Worm (Caenorhabditis elegans): Measurements from ENCODE around the gene insc-1.

DNA sequence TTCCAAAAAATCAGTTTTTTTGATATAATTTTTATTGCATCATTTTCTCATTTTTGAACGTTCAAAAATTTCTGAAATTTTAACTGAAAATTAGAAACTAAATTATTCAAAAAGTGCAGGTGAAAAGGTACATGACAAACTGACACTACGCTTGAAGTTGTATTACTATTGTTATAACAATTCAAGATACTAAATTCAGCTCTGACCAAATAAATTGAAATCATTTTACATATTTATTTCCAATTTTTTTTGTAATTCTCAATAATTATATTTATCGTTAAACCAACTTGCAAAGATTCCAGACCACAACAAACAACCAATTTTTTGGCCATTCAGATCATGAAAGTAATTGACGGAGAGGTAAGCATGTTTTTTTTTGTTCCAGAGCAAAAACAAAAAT is 26.7 kb downstream of the insc-1 start, which contains the start of gene sre-3:
- TF ChIP-seq flt-1 (GFP tag; IDR thresholded peaks at IDR 0.05) (no peak), aly-1 (tag; optimal IDR thresholded peaks at IDR 0.05) (no peak), ama-1 (optimal IDR thresholded peaks at IDR 0.05) (no peak)

Data from whole organism, early embryonic.